Worm (Caenorhabditis elegans) whole organism, L4 larva: ENCODE data around the gene rgs-5.

Source experiments
- F10B5.3 ChIP-seq: sonication (generic microtip); optimal IDR thresholded peaks from 2 replicates; lab custom pipeline; 2016; ENCODE audit warnings: mild to moderate bottlenecking, missing genetic modification characterization, missing compliant biosample characterization
- F37D6.2 ChIP-seq: sonication (generic microtip); optimal IDR thresholded peaks from 2 replicates; lab custom pipeline; 2016; ENCODE audit warnings: mild to moderate bottlenecking, missing genetic modification characterization, missing compliant biosample characterization
- F44E2.7 ChIP-seq: fragments of 200-800 bp; sonication (Bioruptor generic); IDR thresholded peaks from 2 replicates; pipeline ENCODE4 v2.1.2; 2022; ENCODE audit warnings: missing genetic modification characterization, missing compliant biosample characterization
- F49E8.2 ChIP-seq: sonication (generic microtip); optimal IDR thresholded peaks from 2 replicates; lab custom pipeline; 2016; ENCODE audit warnings: missing compliant biosample characterization, mild to moderate bottlenecking, missing genetic modification characterization, borderline replicate concordance
- R02D3.7 ChIP-seq: fragments of 150-350 bp; sonication (generic microtip); optimal IDR thresholded peaks from 3 replicates; lab custom pipeline; 2014; ENCODE audit warnings: missing biosample characterization, missing genetic modification characterization
- Y105C5A.15 ChIP-seq: fragments of 200-800 bp; sonication (Bioruptor generic); IDR thresholded peaks from 2 replicates; pipeline ENCODE4 v1.3.6; 2022; ENCODE audit warnings: missing genetic modification characterization, missing compliant biosample characterization
- Y48G9A.11 ChIP-seq: fragments of 200-800 bp; sonication (Bioruptor generic); IDR thresholded peaks from 2 replicates; pipeline ENCODE4 v1.3.6; 2022; ENCODE audit warnings: missing genetic modification reagents, missing genetic modification characterization, missing compliant biosample characterization
- Y5F2A.4 ChIP-seq: fragments of 200-800 bp; sonication (Bioruptor generic); optimal IDR thresholded peaks from 2 replicates; lab custom pipeline; 2018; ENCODE audit warnings: mild to moderate bottlenecking, missing genetic modification characterization, missing compliant biosample characterization
- aha-1 ChIP-seq: fragments of 150-350 bp; peaks from one replicate; lab custom pipeline; 2014; ENCODE audit warnings: missing biosample characterization, missing genetic modification characterization
- ama-1 ChIP-seq: fragments of 150-350 bp; optimal IDR thresholded peaks from 2 replicates; lab custom pipeline; 2014; ENCODE audit warnings: inconsistent platforms, mixed read lengths
- arid-1 ChIP-seq: fragments of 200-800 bp; sonication (Bioruptor generic); conservative IDR thresholded peaks from 2 replicates; pipeline ENCODE4 v1.3.6; 2022; ENCODE audit warnings: missing genetic modification reagents, missing genetic modification characterization, missing compliant biosample characterization
- attf-4 ChIP-seq: sonication (generic microtip); optimal IDR thresholded peaks from 3 replicates; lab custom pipeline; 2017; ENCODE audit warnings: missing biosample characterization, missing genetic modification characterization
- ceh-44 ChIP-seq: fragments of 200-800 bp; sonication (Bioruptor generic); IDR thresholded peaks from 2 replicates; pipeline ENCODE4 v1.3.6; 2022; ENCODE audit warnings: missing genetic modification reagents, missing genetic modification characterization, missing compliant biosample characterization
- ces-1 ChIP-seq: fragments of 150-350 bp; sonication (generic microtip); optimal IDR thresholded peaks from 4 replicates; lab custom pipeline; 2014; ENCODE audit warnings: missing biosample characterization, missing genetic modification reagents, missing genetic modification characterization
- ctbp-1 ChIP-seq: fragments of 200-800 bp; sonication (Bioruptor generic); IDR thresholded peaks from 2 replicates; pipeline ENCODE4 v1.3.6; 2022; ENCODE audit warnings: missing genetic modification reagents, missing genetic modification characterization, missing compliant biosample characterization
- daf-12 ChIP-seq: fragments of 150-350 bp; optimal IDR thresholded peaks from 2 replicates; lab custom pipeline; 2014; ENCODE audit warnings: missing biosample characterization, missing genetic modification reagents, missing genetic modification characterization
- daf-16 ChIP-seq, 3 experiments: sonication (generic microtip); optimal IDR thresholded peaks; 2 replicates each; lab custom pipeline; 2016 to 2017; ENCODE audit warnings: missing genetic modification characterization in 3 of 3, missing genetic modification reagents in 3 of 3, mild to moderate bottlenecking in 2 of 3, missing compliant biosample characterization in 2 of 3, missing biosample characterization in 1 of 3, moderate library complexity in 1 of 3
- daf-19 ChIP-seq: fragments of 200-800 bp; sonication (Bioruptor generic); conservative IDR thresholded peaks from 2 replicates; pipeline ENCODE4 v1.3.6; 2022; ENCODE audit warnings: missing genetic modification characterization, missing compliant biosample characterization
- dmd-6 ChIP-seq: fragments of 200-800 bp; sonication (Bioruptor generic); IDR thresholded peaks from 2 replicates; pipeline ENCODE4 v1.3.6; 2022; ENCODE audit warnings: missing genetic modification reagents, missing genetic modification characterization, missing compliant biosample characterization
- dmd-8 ChIP-seq: fragments of 200-800 bp; sonication (Bioruptor generic); IDR thresholded peaks from 2 replicates; pipeline ENCODE4 v1.3.6; 2022; ENCODE audit warnings: missing genetic modification characterization, missing compliant biosample characterization
- dmd-9 ChIP-seq: fragments of 200-800 bp; sonication (Bioruptor generic); IDR thresholded peaks from 2 replicates; pipeline ENCODE4 v1.3.6; 2022; ENCODE audit warnings: missing genetic modification reagents, missing genetic modification characterization, missing compliant biosample characterization
- dpl-1 ChIP-seq: fragments of 150-350 bp; optimal IDR thresholded peaks from 2 replicates; lab custom pipeline; 2014; ENCODE audit warnings: missing biosample characterization, missing genetic modification reagents, missing genetic modification characterization
- dve-1 ChIP-seq: sonication (generic microtip); optimal IDR thresholded peaks from 2 replicates; lab custom pipeline; 2017; ENCODE audit warnings: antibody characterized with exemption, mild to moderate bottlenecking, missing genetic modification characterization, missing compliant biosample characterization; ENCODE audit not compliant: insufficient read depth
- egl-43 ChIP-seq: fragments of 200-800 bp; sonication (Bioruptor generic); IDR thresholded peaks from 2 replicates; pipeline ENCODE4 v1.3.6; 2022; ENCODE audit warnings: missing genetic modification reagents, missing genetic modification characterization, missing compliant biosample characterization
- fkh-10 ChIP-seq: fragments of 150-350 bp; optimal IDR thresholded peaks from 2 replicates; lab custom pipeline; 2014; ENCODE audit warnings: missing biosample characterization, missing genetic modification reagents, missing genetic modification characterization
- fos-1 ChIP-seq: fragments of 150-350 bp; optimal IDR thresholded peaks from 2 replicates; lab custom pipeline; 2014; ENCODE audit warnings: missing biosample characterization, missing genetic modification characterization
- gei-8 ChIP-seq: fragments of 200-800 bp; sonication (Bioruptor generic); optimal IDR thresholded peaks from 2 replicates; lab custom pipeline; 2018; ENCODE audit warnings: mild to moderate bottlenecking, missing genetic modification characterization, missing compliant biosample characterization
- hlh-30 ChIP-seq: sonication (generic microtip); optimal IDR thresholded peaks from 2 replicates; lab custom pipeline; 2017; ENCODE audit warnings: antibody characterized with exemption, mild to moderate bottlenecking, missing genetic modification characterization, missing compliant biosample characterization; ENCODE audit not compliant: insufficient read depth
- jun-1 ChIP-seq: fragments of 150-350 bp; optimal IDR thresholded peaks from 2 replicates; lab custom pipeline; 2014; ENCODE audit warnings: missing biosample characterization, missing genetic modification reagents, missing genetic modification characterization
- lin-1 ChIP-seq: fragments of 200-800 bp; sonication (Bioruptor generic); IDR thresholded peaks from 2 replicates; pipeline ENCODE4 v1.3.6; 2022; ENCODE audit warnings: missing genetic modification reagents, missing genetic modification characterization, missing compliant biosample characterization
- lin-15B ChIP-seq: fragments of 150-350 bp; sonication (generic microtip); optimal IDR thresholded peaks from 3 replicates; lab custom pipeline; 2014; ENCODE audit warnings: missing biosample characterization, missing genetic modification characterization
- lsy-2 ChIP-seq, 2 experiments: fragments of 150-350 bp in 1 of 2; sonication (generic microtip) in 1 of 2; optimal IDR thresholded peaks; 2 replicates each; lab custom pipeline; 2014 to 2017; ENCODE audit warnings: missing biosample characterization in 2 of 2, missing genetic modification characterization in 2 of 2
- madf-9 ChIP-seq: fragments of 200-800 bp; sonication (Bioruptor generic); conservative IDR thresholded peaks from 2 replicates; pipeline ENCODE4 v1.3.6; 2022; ENCODE audit warnings: missing genetic modification reagents, missing genetic modification characterization, missing compliant biosample characterization
- nhr-102 ChIP-seq: sonication (generic microtip); optimal IDR thresholded peaks from 2 replicates; lab custom pipeline; 2016; ENCODE audit warnings: mild to moderate bottlenecking, missing genetic modification characterization, moderate library complexity, missing compliant biosample characterization
- nhr-11 ChIP-seq: fragments of 150-350 bp; optimal IDR thresholded peaks from 2 replicates; lab custom pipeline; 2014; ENCODE audit warnings: missing biosample characterization, missing genetic modification characterization
- nhr-111 ChIP-seq: fragments of 200-800 bp; sonication (Bioruptor generic); optimal IDR thresholded peaks from 2 replicates; lab custom pipeline; 2018; ENCODE audit warnings: mild to moderate bottlenecking, missing genetic modification characterization, missing compliant biosample characterization
- nhr-28 ChIP-seq: fragments of 150-350 bp; optimal IDR thresholded peaks from 2 replicates; lab custom pipeline; 2014; ENCODE audit warnings: missing biosample characterization, missing genetic modification characterization
- nhr-41 ChIP-seq: fragments of 200-800 bp; sonication (Bioruptor generic); IDR thresholded peaks from 2 replicates; pipeline ENCODE4 v1.3.6; 2022; ENCODE audit warnings: missing genetic modification reagents, missing genetic modification characterization, missing compliant biosample characterization
- nhr-42 ChIP-seq: fragments of 200-800 bp; sonication (Bioruptor generic); IDR thresholded peaks from 2 replicates; pipeline ENCODE4 v1.3.6; 2022; ENCODE audit warnings: missing genetic modification characterization, missing compliant biosample characterization
- nhr-77 ChIP-seq: fragments of 150-350 bp; optimal IDR thresholded peaks from 2 replicates; lab custom pipeline; 2014; ENCODE audit warnings: missing biosample characterization, missing genetic modification characterization
- pha-4 ChIP-seq, 2 experiments: fragments of 150-350 bp in 1 of 2; fragments of 200-800 bp in 1 of 2; sonication (Bioruptor generic) in 1 of 2; IDR thresholded peaks in 1 of 2; optimal IDR thresholded peaks in 1 of 2; 2 replicates each; pipeline versions ENCODE4 v1.3.6 to Lab custom; 2014 to 2022; ENCODE audit warnings: missing genetic modification characterization in 2 of 2, missing genetic modification reagents in 2 of 2, missing biosample characterization in 1 of 2, missing compliant biosample characterization in 1 of 2
- pqm-1 ChIP-seq: sonication (generic microtip); optimal IDR thresholded peaks from 2 replicates; lab custom pipeline; 2017; ENCODE audit warnings: missing biosample characterization, missing genetic modification characterization
- saeg-2 ChIP-seq: fragments of 200-800 bp; sonication (Bioruptor generic); IDR thresholded peaks from 2 replicates; pipeline ENCODE4 v1.3.6; 2022; ENCODE audit warnings: missing genetic modification reagents, missing genetic modification characterization, missing compliant biosample characterization
- set-16 ChIP-seq: fragments of 200-800 bp; sonication (Bioruptor generic); IDR thresholded peaks from 2 replicates; pipeline ENCODE4 v1.3.6; 2022; ENCODE audit warnings: missing genetic modification reagents, missing genetic modification characterization, missing compliant biosample characterization
- snpc-1.2 ChIP-seq: fragments of 200-800 bp; sonication (Bioruptor generic); IDR thresholded peaks from 2 replicates; pipeline ENCODE4 v1.3.6; 2022; ENCODE audit warnings: missing genetic modification reagents, missing genetic modification characterization, missing compliant biosample characterization
- snpc-4 ChIP-seq: fragments of 150-350 bp; optimal IDR thresholded peaks from 2 replicates; lab custom pipeline; 2014; ENCODE audit warnings: missing biosample characterization, missing genetic modification characterization
- tra-1 ChIP-seq: fragments of 200-800 bp; sonication (Bioruptor generic); IDR thresholded peaks from 2 replicates; pipeline ENCODE4 v1.3.6; 2022; ENCODE audit warnings: missing genetic modification reagents, missing genetic modification characterization, missing compliant biosample characterization
- unc-130 ChIP-seq: sonication (generic microtip); optimal IDR thresholded peaks from 2 replicates; lab custom pipeline; 2016; ENCODE audit warnings: missing genetic modification reagents, missing genetic modification characterization, missing compliant biosample characterization
- unc-39 ChIP-seq: sonication (generic microtip); optimal IDR thresholded peaks from 2 replicates; lab custom pipeline; 2017; ENCODE audit warnings: missing biosample characterization, missing genetic modification characterization
- zfp-3 ChIP-seq: fragments of 200-800 bp; sonication (Bioruptor generic); conservative IDR thresholded peaks from 2 replicates; pipeline ENCODE4 v1.3.6; 2022; ENCODE audit warnings: missing genetic modification reagents, missing genetic modification characterization, missing compliant biosample characterization
- zip-2 ChIP-seq: fragments of 150-350 bp; optimal IDR thresholded peaks from 2 replicates; lab custom pipeline; 2014; ENCODE audit warnings: missing biosample characterization, missing genetic modification characterization

Gene rgs-5

DNA sequence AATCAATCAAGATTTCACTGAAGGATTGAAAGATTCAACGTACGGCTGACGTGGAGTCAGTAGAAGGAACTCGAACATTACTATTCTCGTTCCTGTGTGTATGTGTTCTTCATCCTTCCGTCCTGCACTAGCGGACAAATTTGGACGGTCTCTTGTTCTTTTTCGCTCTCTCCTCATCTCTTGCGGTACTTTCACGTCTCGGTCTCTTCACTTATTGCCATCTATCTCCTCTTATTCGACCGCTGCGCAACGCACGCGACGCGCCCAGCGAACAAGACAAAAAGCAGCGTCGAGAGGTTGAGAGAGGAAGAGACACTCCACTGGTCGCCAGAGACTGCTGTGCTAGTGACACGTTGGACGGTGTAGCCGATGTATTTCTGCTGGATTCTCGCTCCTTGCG is 17.1 kb downstream of the rgs-5 start:
- TF ChIP-seq Y105C5A.15 (GFP tag; lab: Robert Waterston, UW), result peak; percentile 38; the same call in 1 of the 2 replicates
- no peak for TF ChIP-seq F10B5.3 (tag; lab: Kevin White, UChicago)
- peak; percentile 57; the same call in 1 of the 2 replicates for TF ChIP-seq snpc-1.2
- TF ChIP-seq F49E8.2 (tag; lab: Kevin White, UChicago), result no peak
- no peak; the same call in 1 of the 2 replicates for TF ChIP-seq ctbp-1
- TF ChIP-seq attf-4, result no peak
- TF ChIP-seq unc-39 (tag; lab: Kevin White, UChicago), result no peak
- no peak for TF ChIP-seq tra-1 (GFP tag; lab: Robert Waterston, UW)
- peak; percentile 86 for TF ChIP-seq egl-43
- TF ChIP-seq ces-1, result no peak
- TF ChIP-seq fos-1 (tag; lab: Kevin White, UChicago), result no peak
- no peak for TF ChIP-seq zip-2 (tag; lab: Kevin White, UChicago)
- peak; percentile 26 for TF ChIP-seq dpl-1 (GFP tag; lab: Kevin White, UChicago)
- peak; percentile 38 for TF ChIP-seq jun-1 (tag; lab: Kevin White, UChicago)
- no peak for TF ChIP-seq unc-130 (GFP tag; lab: Kevin White, UChicago)
- no peak for TF ChIP-seq dmd-8 (GFP tag; lab: Robert Waterston, UW)
- TF ChIP-seq nhr-11 (tag; lab: Kevin White, UChicago), result peak; percentile 60
- peak; percentile 20 for TF ChIP-seq Y5F2A.4 (GFP tag; lab: Kevin White, UChicago)
- TF ChIP-seq arid-1 (GFP tag; lab: Robert Waterston, UW), result 0 out of 2 replicates have a peak, but pooled peaks have one; percentile 9
- TF ChIP-seq nhr-28, result peak; percentile 55
- TF ChIP-seq nhr-42 (GFP tag; lab: Robert Waterston, UW), result no peak
- no peak for TF ChIP-seq zfp-3 (GFP tag; lab: Robert Waterston, UW)
- peak; percentile 58 for TF ChIP-seq madf-9 (GFP tag; lab: Robert Waterston, UW)
- peak; percentile 70 for TF ChIP-seq set-16
- no peak for TF ChIP-seq nhr-41 (GFP tag; lab: Robert Waterston, UW)
- no peak for TF ChIP-seq daf-19 (GFP tag; lab: Robert Waterston, UW)
- TF ChIP-seq lsy-2 (tag; optimal IDR thresholded peaks at IDR 0.05; lab: Kevin White, UChicago), result peak; percentile 37 to 68
- TF ChIP-seq lin-1 (GFP tag; lab: Robert Waterston, UW), result no peak
- peak; percentile 17; the same call in 1 of the 2 replicates for TF ChIP-seq pha-4 (GFP tag; IDR thresholded peaks at IDR 0.05; lab: Robert Waterston, UW)
- no peak for TF ChIP-seq pha-4 (tag; optimal IDR thresholded peaks at IDR 0.05; lab: Kevin White, UChicago)
- TF ChIP-seq nhr-111 (GFP tag; lab: Kevin White, UChicago), result peak; percentile 3
- TF ChIP-seq R02D3.7, result no peak
- peak; percentile 46 for TF ChIP-seq nhr-77 (tag; lab: Kevin White, UChicago)
- TF ChIP-seq lin-15B (tag; lab: Kevin White, UChicago), result no peak
- no peak for TF ChIP-seq gei-8 (GFP tag; lab: Kevin White, UChicago)
- TF ChIP-seq saeg-2, result no peak
- TF ChIP-seq F37D6.2 (tag; lab: Kevin White, UChicago), result no peak
- 0 out of 2 replicates have a peak, but pooled peaks have one; percentile 30 for TF ChIP-seq F44E2.7
- no peak for TF ChIP-seq Y48G9A.11 (GFP tag; lab: Robert Waterston, UW)
- TF ChIP-seq dmd-6 (GFP tag; lab: Robert Waterston, UW), result peak; percentile 39
- TF ChIP-seq ama-1 (lab: Kevin White, UChicago), result no peak
- no peak for TF ChIP-seq nhr-102
- TF ChIP-seq daf-12 (tag; lab: Kevin White, UChicago), result no peak
- TF ChIP-seq snpc-4, result no peak
- peak; percentile 23 for TF ChIP-seq fkh-10 (GFP tag; lab: Kevin White, UChicago)
- TF ChIP-seq pqm-1, result peak; percentile 21
- no peak for TF ChIP-seq ceh-44
- peak; percentile 63 for TF ChIP-seq dve-1
- no peak for TF ChIP-seq daf-16 (GFP tag; optimal IDR thresholded peaks at IDR 0.05; lab: Kevin White, UChicago)
- peak; percentile 6 for TF ChIP-seq daf-16 (tag; optimal IDR thresholded peaks at IDR 0.05; lab: Kevin White, UChicago)
- TF ChIP-seq aha-1, result peak; percentile 98
- no peak for TF ChIP-seq dmd-9 (GFP tag; lab: Robert Waterston, UW)
- TF ChIP-seq hlh-30 (tag; lab: Kevin White, UChicago), result peak; percentile 64
